Fruit fly (Drosophila melanogaster) whole organism, embryonic: ENCODE measurements around the gene CG3337.

Experiments
- Atf6 ChIP-seq: fragments of 200-800 bp; sonication (Bioruptor generic); IDR thresholded peaks from 2 replicates; pipeline ENCODE4 v1.3.6; 2022; ENCODE audit warnings: missing biosample characterization, missing genetic modification characterization
- Bteb2 ChIP-seq: fragments of 200-800 bp; sonication (Bioruptor generic); optimal IDR thresholded peaks from 2 replicates; lab custom pipeline; 2016; ENCODE audit warnings: missing biosample characterization, missing genetic modification characterization
- CG10209 ChIP-seq: fragments of 200-800 bp; sonication (Bioruptor generic); optimal IDR thresholded peaks from 3 replicates; lab custom pipeline; 2017; ENCODE audit warnings: missing biosample characterization, mild to moderate bottlenecking, missing genetic modification characterization, missing genetic modification reagents
- CG12391 ChIP-seq: fragments of 200-800 bp; sonication (Bioruptor generic); optimal IDR thresholded peaks from 3 replicates; lab custom pipeline; 2018; ENCODE audit warnings: missing biosample characterization, mild to moderate bottlenecking, missing genetic modification characterization, moderate library complexity
- CG12744 ChIP-seq: fragments of 200-800 bp; sonication (Bioruptor generic); optimal IDR thresholded peaks from 2 replicates; lab custom pipeline; 2016; ENCODE audit warnings: missing biosample characterization, missing genetic modification characterization
- CG13894 ChIP-seq: fragments of 200-800 bp; sonication (Bioruptor generic); optimal IDR thresholded peaks from 3 replicates; lab custom pipeline; 2018; ENCODE audit warnings: missing biosample characterization, mild to moderate bottlenecking, missing genetic modification characterization, moderate library complexity
- CG14014 ChIP-seq: fragments of 200-800 bp; sonication (Bioruptor generic); IDR thresholded peaks from 2 replicates; pipeline ENCODE4 v1.3.6; 2022; ENCODE audit warnings: missing biosample characterization, missing genetic modification characterization
- CG14667 ChIP-seq: fragments of 200-800 bp; sonication (Bioruptor generic); IDR thresholded peaks from 2 replicates; pipeline ENCODE4 v1.3.6; 2022; ENCODE audit warnings: missing biosample characterization, missing genetic modification characterization
- CG15011 ChIP-seq: fragments of 200-800 bp; sonication (Bioruptor generic); optimal IDR thresholded peaks from 3 replicates; lab custom pipeline; 2018; ENCODE audit warnings: missing biosample characterization, mild to moderate bottlenecking, missing genetic modification characterization
- CG15269 ChIP-seq: fragments of 200-800 bp; sonication (Bioruptor generic); optimal IDR thresholded peaks from 2 replicates; lab custom pipeline; 2018; ENCODE audit warnings: missing biosample characterization, mild to moderate bottlenecking, missing genetic modification characterization, moderate library complexity
- CG15514 ChIP-seq: fragments of 200-800 bp; sonication (Bioruptor generic); optimal IDR thresholded peaks from 3 replicates; lab custom pipeline; 2017; ENCODE audit warnings: missing biosample characterization, missing genetic modification characterization, mild to moderate bottlenecking, moderate library complexity, missing genetic modification reagents
- CG1603 ChIP-seq: fragments of 200-800 bp; sonication (Bioruptor generic); optimal IDR thresholded peaks from 2 replicates; lab custom pipeline; 2019; ENCODE audit warnings: missing biosample characterization, mild to moderate bottlenecking, missing genetic modification characterization, moderate library complexity
- CG17328 ChIP-seq: fragments of 200-800 bp; sonication (Bioruptor generic); IDR thresholded peaks from 2 replicates; pipeline ENCODE4 v1.3.6; 2022; ENCODE audit warnings: missing biosample characterization, missing genetic modification characterization
- CG17361 ChIP-seq: fragments of 200-800 bp; sonication (Bioruptor generic); IDR thresholded peaks from 3 replicates; pipeline ENCODE4 v1.3.6; 2022; ENCODE audit warnings: missing biosample characterization, missing genetic modification characterization
- CG17912 ChIP-seq: fragments of 200-800 bp; sonication (Bioruptor generic); optimal IDR thresholded peaks from 2 replicates; lab custom pipeline; 2018; ENCODE audit warnings: missing biosample characterization, mild to moderate bottlenecking, missing genetic modification characterization
- CG18262 ChIP-seq: fragments of 200-800 bp; optimal IDR thresholded peaks from 3 replicates; lab custom pipeline; 2019; ENCODE audit warnings: missing biosample characterization, mild to moderate bottlenecking, missing genetic modification characterization, moderate library complexity
- CG18619 ChIP-seq: fragments of 200-800 bp; sonication (Bioruptor generic); optimal IDR thresholded peaks from 3 replicates; lab custom pipeline; 2017; ENCODE audit warnings: missing biosample characterization, mild to moderate bottlenecking, missing genetic modification characterization
- CG18764 ChIP-seq: fragments of 200-800 bp; sonication (Bioruptor generic); optimal IDR thresholded peaks from 3 replicates; lab custom pipeline; 2016; ENCODE audit warnings: missing biosample characterization, missing genetic modification characterization
- CG2202 ChIP-seq: fragments of 200-800 bp; sonication (Bioruptor generic); optimal IDR thresholded peaks from 2 replicates; lab custom pipeline; 2018; ENCODE audit warnings: missing biosample characterization, mild to moderate bottlenecking, missing genetic modification characterization
- CG2889 ChIP-seq: fragments of 200-800 bp; sonication (Bioruptor generic); IDR thresholded peaks from 3 replicates; pipeline ENCODE4 v1.3.6; 2022; ENCODE audit warnings: missing biosample characterization, missing genetic modification characterization
- CG33213 ChIP-seq: fragments of 200-800 bp; sonication (Bioruptor generic); optimal IDR thresholded peaks from 3 replicates; lab custom pipeline; 2016; ENCODE audit warnings: missing biosample characterization, missing genetic modification characterization
- CG4360 ChIP-seq: fragments of 200-800 bp; sonication (Bioruptor generic); IDR thresholded peaks from 2 replicates; pipeline ENCODE4 v1.3.6; 2022; ENCODE audit warnings: missing biosample characterization, missing genetic modification characterization
- CG4854 ChIP-seq: fragments of 200-800 bp; sonication (Bioruptor generic); optimal IDR thresholded peaks from 2 replicates; lab custom pipeline; 2016; ENCODE audit warnings: missing biosample characterization, missing genetic modification characterization, inconsistent platforms
- CG7372 ChIP-seq: fragments of 200-800 bp; sonication (Bioruptor generic); IDR thresholded peaks from 2 replicates; pipeline ENCODE4 v1.3.6; 2022; ENCODE audit warnings: missing biosample characterization, missing genetic modification characterization
- CG7786 ChIP-seq: fragments of 200-800 bp; sonication (Bioruptor generic); optimal IDR thresholded peaks from 2 replicates; lab custom pipeline; 2016; ENCODE audit warnings: missing biosample characterization, missing genetic modification characterization
- CG7839 ChIP-seq: fragments of 200-800 bp; sonication (Bioruptor generic); optimal IDR thresholded peaks from 3 replicates; lab custom pipeline; 2018; ENCODE audit warnings: missing biosample characterization, mild to moderate bottlenecking, missing genetic modification characterization, moderate library complexity
- CG7928 ChIP-seq: fragments of 200-800 bp; sonication (Bioruptor generic); optimal IDR thresholded peaks from 2 replicates; lab custom pipeline; 2017; ENCODE audit warnings: missing biosample characterization, mild to moderate bottlenecking, missing genetic modification characterization
- CG8290 ChIP-seq, 3 experiments: fragments of 200-800 bp; sonication (Bioruptor generic); optimal IDR thresholded peaks; 2 replicates each; lab custom pipeline; 2016 to 2019; ENCODE audit warnings: missing biosample characterization in 3 of 3, missing genetic modification characterization in 3 of 3, mild to moderate bottlenecking in 2 of 3, moderate library complexity in 1 of 3
- CG8765 ChIP-seq: fragments of 200-800 bp; sonication (Bioruptor generic); IDR thresholded peaks from 2 replicates; pipeline ENCODE4 v1.3.6; 2022; ENCODE audit warnings: missing biosample characterization, missing genetic modification characterization
- CG9817 ChIP-seq: fragments of 200-800 bp; sonication (Bioruptor generic); optimal IDR thresholded peaks from 2 replicates; lab custom pipeline; 2018; ENCODE audit warnings: missing biosample characterization, mild to moderate bottlenecking, missing genetic modification characterization, moderate library complexity
- Eip74EF ChIP-seq, 2 experiments: fragments of 200-800 bp in 1 of 2; fragments of >200 bp in 1 of 2; sonication (Bioruptor generic) in 1 of 2; optimal IDR thresholded peaks; 2 replicates each; lab custom pipeline; 2017 to 2019; ENCODE audit warnings: missing biosample characterization in 2 of 2, missing genetic modification characterization in 2 of 2, mild to moderate bottlenecking in 1 of 2, moderate library complexity in 1 of 2
- Fer3 ChIP-seq: fragments of 200-800 bp; sonication (Bioruptor generic); optimal IDR thresholded peaks from 2 replicates; lab custom pipeline; 2018; ENCODE audit warnings: missing biosample characterization, mild to moderate bottlenecking, missing genetic modification characterization, moderate library complexity
- HLH54F ChIP-seq: fragments of 200-800 bp; sonication (Bioruptor generic); optimal IDR thresholded peaks from 3 replicates; lab custom pipeline; 2016; ENCODE audit warnings: missing biosample characterization, missing genetic modification characterization
- Jarid2 ChIP-seq: fragments of 200-800 bp; sonication (Bioruptor generic); optimal IDR thresholded peaks from 3 replicates; lab custom pipeline; 2017; ENCODE audit warnings: mild to moderate bottlenecking, missing biosample characterization, missing genetic modification reagents, missing genetic modification characterization
- Nf-YC ChIP-seq: fragments of 200-800 bp; optimal IDR thresholded peaks from 3 replicates; lab custom pipeline; 2019; ENCODE audit warnings: missing biosample characterization, mild to moderate bottlenecking, missing genetic modification characterization, moderate library complexity
- Pdp1 ChIP-seq, 2 experiments: fragments of 200-800 bp; sonication (Bioruptor generic); optimal IDR thresholded peaks; 3 replicates each; lab custom pipeline; 2016; ENCODE audit warnings: missing biosample characterization in 2 of 2, missing genetic modification characterization in 2 of 2, mild to moderate bottlenecking in 1 of 2, moderate library complexity in 1 of 2
- Six4 ChIP-seq: fragments of 200-800 bp; sonication (Bioruptor generic); optimal IDR thresholded peaks from 2 replicates; lab custom pipeline; 2016; ENCODE audit warnings: missing biosample characterization, missing genetic modification characterization
- Spps ChIP-seq: fragments of 200-800 bp; sonication (Bioruptor generic); optimal IDR thresholded peaks from 2 replicates; lab custom pipeline; 2018; ENCODE audit warnings: missing biosample characterization, mild to moderate bottlenecking, missing genetic modification characterization
- bab2 ChIP-seq: fragments of 200-800 bp; sonication (Bioruptor generic); optimal IDR thresholded peaks from 2 replicates; lab custom pipeline; 2016; ENCODE audit warnings: missing biosample characterization, missing genetic modification characterization
- crp ChIP-seq, 2 experiments: fragments of 200-800 bp; sonication (Bioruptor generic); optimal IDR thresholded peaks; 2 replicates in 1 of 2; 3 replicates in 1 of 2; lab custom pipeline; 2017; ENCODE audit warnings: missing biosample characterization in 2 of 2, missing genetic modification characterization in 2 of 2, mild to moderate bottlenecking in 1 of 2, moderate library complexity in 1 of 2
- dati ChIP-seq: fragments of 200-800 bp; sonication (Bioruptor generic); IDR thresholded peaks from 2 replicates; pipeline ENCODE4 v1.3.6; 2022; ENCODE audit warnings: missing biosample characterization, missing genetic modification characterization
- ems ChIP-seq: fragments of 200-800 bp; sonication (Bioruptor generic); optimal IDR thresholded peaks from 3 replicates; lab custom pipeline; 2016; ENCODE audit warnings: missing biosample characterization, missing genetic modification characterization
- ftz-f1 ChIP-seq: fragments of 200-800 bp; sonication (Bioruptor generic); optimal IDR thresholded peaks from 2 replicates; lab custom pipeline; 2016; ENCODE audit warnings: missing biosample characterization, missing genetic modification characterization
- ken ChIP-seq: fragments of 200-800 bp; sonication (Bioruptor generic); IDR thresholded peaks from 3 replicates; pipeline ENCODE4 v1.3.6; 2022; ENCODE audit warnings: missing biosample characterization, missing genetic modification characterization
- prd ChIP-seq, 3 experiments: fragments of >200 bp in 2 of 3; fragments of 200-800 bp in 1 of 3; sonication (Bioruptor generic) in 1 of 3; optimal IDR thresholded peaks in 2 of 3; IDR thresholded peaks in 1 of 3; 2 replicates in 2 of 3; 3 replicates in 1 of 3; pipeline versions ENCODE4 v1.3.6 to Lab custom; 2017 to 2022; ENCODE audit warnings: missing biosample characterization in 1 of 3, missing genetic modification characterization in 1 of 3
- repo ChIP-seq: fragments of 200-800 bp; sonication (Bioruptor generic); optimal IDR thresholded peaks from 2 replicates; lab custom pipeline; 2016; ENCODE audit warnings: missing biosample characterization, missing genetic modification characterization
- sens ChIP-seq: fragments of 200-800 bp; sonication (Bioruptor generic); peaks from one replicate; lab custom pipeline; 2016; ENCODE audit warnings: missing biosample characterization, missing genetic modification characterization
- slp2 ChIP-seq: fragments of 200-800 bp; sonication (Bioruptor generic); optimal IDR thresholded peaks from 2 replicates; lab custom pipeline; 2016; ENCODE audit warnings: missing biosample characterization, missing genetic modification characterization
- ssp ChIP-seq: fragments of 200-800 bp; sonication (Bioruptor generic); IDR thresholded peaks from 2 replicates; pipeline ENCODE4 v1.3.6; 2022; ENCODE audit warnings: missing biosample characterization, missing genetic modification characterization
- tgo ChIP-seq: fragments of 200-800 bp; sonication (Bioruptor generic); IDR thresholded peaks from 3 replicates; pipeline ENCODE4 v1.3.6; 2022; ENCODE audit warnings: missing biosample characterization, missing genetic modification characterization

The CG3337 gene

DNA sequence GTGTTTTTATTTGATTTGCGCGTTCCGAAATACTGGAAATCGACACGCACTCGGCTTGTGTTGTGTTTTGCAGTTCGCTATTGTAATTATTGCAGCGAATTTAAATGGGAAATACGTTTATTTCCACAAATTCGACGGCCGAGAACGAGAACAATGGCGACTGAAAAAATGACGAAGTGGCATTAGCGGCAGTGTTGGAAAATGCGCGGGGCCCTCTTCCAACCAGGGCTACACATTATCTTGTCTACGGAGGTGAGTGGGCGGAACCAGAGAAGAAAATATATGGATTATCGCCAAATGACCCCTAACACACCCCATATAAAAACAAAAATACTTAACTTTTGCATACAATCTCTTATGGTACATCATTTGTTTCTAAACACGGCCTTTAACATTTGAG is 45.5 kb upstream of the CG3337 start, which contains the start of gene Rab1 (continued):
- TF ChIP-seq dati: no peak
- no peak for TF ChIP-seq CG2889 (GFP tag; lab: Robert Waterston, UW)
- peak; percentile 1 for TF ChIP-seq repo (GFP tag; lab: Kevin White, UChicago)
- peak; percentile 98 for TF ChIP-seq CG15514 (GFP tag; lab: Kevin White, UChicago)
- no peak for TF ChIP-seq ken (GFP tag; lab: Robert Waterston, UW)
- no peak for TF ChIP-seq CG14667 (GFP tag; lab: Robert Waterston, UW)
- no peak for TF ChIP-seq CG18619 (GFP tag; lab: Kevin White, UChicago)
- no peak for TF ChIP-seq CG14014
- TF ChIP-seq Atf6 (GFP tag; lab: Robert Waterston, UW): no peak
- TF ChIP-seq CG17328 (GFP tag; lab: Robert Waterston, UW): peak; percentile 34; the same call in 1 of the 2 replicates
- TF ChIP-seq sens (GFP tag; lab: Kevin White, UChicago): peak; percentile 1
- peak; percentile 43 for TF ChIP-seq CG7786 (GFP tag; lab: Kevin White, UChicago)
- TF ChIP-seq slp2: peak; percentile 7
- peak; percentile 10 for TF ChIP-seq Nf-YC (tag; lab: Kevin White, UChicago)
- peak; percentile 4 to 81 for TF ChIP-seq crp (GFP tag; optimal IDR thresholded peaks at IDR 0.05; lab: Kevin White, UChicago)
- TF ChIP-seq CG12744: no peak
- peak; percentile 43 for TF ChIP-seq CG10209 (GFP tag; lab: Kevin White, UChicago)
- TF ChIP-seq CG4360 (GFP tag; lab: Robert Waterston, UW): peak; percentile 31; the same call in 1 of the 2 replicates
- peak; percentile 14 for TF ChIP-seq CG15269 (tag; lab: Kevin White, UChicago)
- TF ChIP-seq CG8765 (GFP tag; lab: Robert Waterston, UW): no peak
- TF ChIP-seq Jarid2 (GFP tag; lab: Kevin White, UChicago): no peak
- peak; percentile 19 for TF ChIP-seq ems (GFP tag; lab: Kevin White, UChicago)
- TF ChIP-seq Pdp1 (GFP tag; optimal IDR thresholded peaks at IDR 0.05; lab: Kevin White, UChicago): peak in 1 of 2 experiments; percentile 45
- TF ChIP-seq CG12391: peak; percentile 17
- peak; percentile 24 for TF ChIP-seq CG17912 (GFP tag; lab: Kevin White, UChicago)
- TF ChIP-seq prd (optimal IDR thresholded peaks at IDR 0.05; lab: Kevin White, UChicago): no peak
- TF ChIP-seq prd (GFP tag; IDR thresholded peaks at IDR 0.05; lab: Robert Waterston, UW): peak; percentile 34; the same call in 1 of the 3 replicates
- no peak for TF ChIP-seq ssp
- TF ChIP-seq Fer3 (tag; lab: Kevin White, UChicago): peak; percentile 20
- TF ChIP-seq CG2202 (tag; lab: Kevin White, UChicago): no peak
- no peak for TF ChIP-seq CG4854 (GFP tag; lab: Kevin White, UChicago)
- peak; percentile 94 for TF ChIP-seq CG7928
- TF ChIP-seq Eip74EF (GFP tag; optimal IDR thresholded peaks at IDR 0.05; lab: Kevin White, UChicago): no peak
- TF ChIP-seq Spps (tag; lab: Kevin White, UChicago): no peak
- peak; percentile 39 for TF ChIP-seq HLH54F
- TF ChIP-seq CG1603 (tag; lab: Kevin White, UChicago): peak; percentile 73
- TF ChIP-seq CG18764: peak; percentile 18
- TF ChIP-seq CG8290 (GFP tag; optimal IDR thresholded peaks at IDR 0.05; lab: Kevin White, UChicago): peak; percentile 17
- TF ChIP-seq CG8290 (tag; optimal IDR thresholded peaks at IDR 0.05; lab: Kevin White, UChicago): peak in 1 of 2 experiments; percentile 71
- peak; percentile 12 for TF ChIP-seq bab2 (GFP tag; lab: Kevin White, UChicago)
- no peak for TF ChIP-seq Six4 (GFP tag; lab: Kevin White, UChicago)
- no peak for TF ChIP-seq CG7372 (GFP tag; lab: Robert Waterston, UW)
- no peak for TF ChIP-seq tgo
- TF ChIP-seq CG18262: peak; percentile 4
- TF ChIP-seq CG7839 (tag; lab: Kevin White, UChicago): peak; percentile 16
- TF ChIP-seq CG33213 (GFP tag; lab: Kevin White, UChicago): peak; percentile 4
- TF ChIP-seq CG13894 (tag; lab: Kevin White, UChicago): peak; percentile 28
- TF ChIP-seq Bteb2 (GFP tag; lab: Kevin White, UChicago): peak; percentile 17
- TF ChIP-seq CG9817 (tag; lab: Kevin White, UChicago): peak; percentile 31
- TF ChIP-seq CG15011 (GFP tag; lab: Kevin White, UChicago): no peak
- TF ChIP-seq ftz-f1 (GFP tag; lab: Kevin White, UChicago): peak; percentile 56
- TF ChIP-seq CG17361: peak; percentile 12; the same call in 1 of the 3 replicates
